Fruit fly (Drosophila melanogaster) whole organism, embryonic: ENCODE results near the gene SkpE.

Source experiments
- Ada2b ChIP-seq: fragments of 200-800 bp; sonication (Bioruptor generic); IDR thresholded peaks from 2 replicates; pipeline ENCODE4 v1.3.6; 2022; ENCODE audit warnings: missing biosample characterization, missing genetic modification characterization
- Atf3 ChIP-seq: fragments of 200-800 bp; sonication (Bioruptor generic); optimal IDR thresholded peaks from 3 replicates; lab custom pipeline; 2016; ENCODE audit warnings: missing biosample characterization, missing genetic modification characterization
- BEAF-32 ChIP-seq: fragments of 200-800 bp; sonication (Bioruptor generic); optimal IDR thresholded peaks from 3 replicates; lab custom pipeline; 2017; ENCODE audit warnings: missing biosample characterization, missing genetic modification characterization, mild to moderate bottlenecking, moderate library complexity, missing genetic modification reagents
- Bteb2 ChIP-seq: fragments of 200-800 bp; sonication (Bioruptor generic); optimal IDR thresholded peaks from 2 replicates; lab custom pipeline; 2016; ENCODE audit warnings: missing biosample characterization, missing genetic modification characterization
- CG10274 ChIP-seq: fragments of 200-800 bp; sonication (Bioruptor generic); optimal IDR thresholded peaks from 3 replicates; lab custom pipeline; 2017; ENCODE audit warnings: missing biosample characterization, mild to moderate bottlenecking, missing genetic modification characterization
- CG11504 ChIP-seq: fragments of 200-800 bp; sonication (Bioruptor generic); optimal IDR thresholded peaks from 3 replicates; lab custom pipeline; 2019; ENCODE audit warnings: missing biosample characterization, mild to moderate bottlenecking, missing genetic modification characterization, moderate library complexity
- CG12391 ChIP-seq: fragments of 200-800 bp; sonication (Bioruptor generic); optimal IDR thresholded peaks from 3 replicates; lab custom pipeline; 2018; ENCODE audit warnings: missing biosample characterization, mild to moderate bottlenecking, missing genetic modification characterization, moderate library complexity
- CG12659 ChIP-seq: fragments of 200-800 bp; sonication (Bioruptor generic); optimal IDR thresholded peaks from 3 replicates; lab custom pipeline; 2017; ENCODE audit warnings: mild to moderate bottlenecking, missing biosample characterization, missing genetic modification reagents, missing genetic modification characterization
- CG15601 ChIP-seq: fragments of 200-800 bp; sonication (Bioruptor generic); optimal IDR thresholded peaks from 3 replicates; lab custom pipeline; 2019; ENCODE audit warnings: missing biosample characterization, mild to moderate bottlenecking, missing genetic modification characterization, moderate library complexity
- CG17802 ChIP-seq: fragments of 200-800 bp; sonication (Bioruptor generic); optimal IDR thresholded peaks from 2 replicates; lab custom pipeline; 2018; ENCODE audit warnings: missing biosample characterization, mild to moderate bottlenecking, missing genetic modification characterization, moderate library complexity
- CG18599 ChIP-seq: fragments of 200-800 bp; sonication (Bioruptor generic); optimal IDR thresholded peaks from 3 replicates; lab custom pipeline; 2017; ENCODE audit warnings: missing biosample characterization, missing genetic modification characterization, mild to moderate bottlenecking, moderate library complexity, missing genetic modification reagents
- CG2116 ChIP-seq: fragments of 200-800 bp; sonication (Bioruptor generic); optimal IDR thresholded peaks from 3 replicates; lab custom pipeline; 2018; ENCODE audit warnings: missing biosample characterization, mild to moderate bottlenecking, missing genetic modification characterization
- CG2120 ChIP-seq: fragments of 200-800 bp; sonication (Bioruptor generic); optimal IDR thresholded peaks from 3 replicates; lab custom pipeline; 2016; ENCODE audit warnings: missing biosample characterization, missing genetic modification characterization
- CG31441 ChIP-seq: fragments of 200-800 bp; sonication (Bioruptor generic); IDR thresholded peaks from 2 replicates; pipeline ENCODE4 v1.3.6; 2022; ENCODE audit warnings: missing biosample characterization, missing genetic modification characterization
- CG3407 ChIP-seq: fragments of 200-800 bp; sonication (Bioruptor generic); optimal IDR thresholded peaks from 2 replicates; lab custom pipeline; 2018; ENCODE audit warnings: missing biosample characterization, mild to moderate bottlenecking, missing genetic modification characterization
- CG4617 ChIP-seq: fragments of 200-800 bp; sonication (Bioruptor generic); optimal IDR thresholded peaks from 3 replicates; lab custom pipeline; 2016; ENCODE audit warnings: missing biosample characterization, missing genetic modification characterization, borderline replicate concordance
- CG6175 ChIP-seq: fragments of 200-800 bp; sonication (Bioruptor generic); IDR thresholded peaks from 3 replicates; pipeline ENCODE4 v1.3.6; 2022; ENCODE audit warnings: missing biosample characterization, missing genetic modification characterization
- CG6654 ChIP-seq: fragments of 200-800 bp; sonication (Bioruptor generic); optimal IDR thresholded peaks from 2 replicates; lab custom pipeline; 2017; ENCODE audit warnings: missing biosample characterization, mild to moderate bottlenecking, missing genetic modification characterization
- CG9817 ChIP-seq: fragments of 200-800 bp; sonication (Bioruptor generic); optimal IDR thresholded peaks from 2 replicates; lab custom pipeline; 2018; ENCODE audit warnings: missing biosample characterization, mild to moderate bottlenecking, missing genetic modification characterization, moderate library complexity
- CoRest ChIP-seq: fragments of 200-800 bp; sonication (Bioruptor generic); optimal IDR thresholded peaks from 3 replicates; lab custom pipeline; 2018; ENCODE audit warnings: missing biosample characterization, mild to moderate bottlenecking, missing genetic modification characterization, moderate library complexity
- Ets97D ChIP-seq: fragments of 200-800 bp; sonication (Bioruptor generic); optimal IDR thresholded peaks from 3 replicates; lab custom pipeline; 2016; ENCODE audit warnings: missing biosample characterization, missing genetic modification characterization
- HHEX ChIP-seq: fragments of 200-800 bp; sonication (Bioruptor generic); optimal IDR thresholded peaks from 3 replicates; lab custom pipeline; 2017; ENCODE audit warnings: missing biosample characterization, mild to moderate bottlenecking, missing genetic modification characterization, missing genetic modification reagents
- HLH3B ChIP-seq: fragments of 200-800 bp; sonication (Bioruptor generic); IDR thresholded peaks from 2 replicates; pipeline ENCODE4 v1.3.6; 2022; ENCODE audit warnings: missing biosample characterization, missing genetic modification characterization
- Jarid2 ChIP-seq: fragments of 200-800 bp; sonication (Bioruptor generic); optimal IDR thresholded peaks from 3 replicates; lab custom pipeline; 2017; ENCODE audit warnings: mild to moderate bottlenecking, missing biosample characterization, missing genetic modification reagents, missing genetic modification characterization
- Med ChIP-seq: fragments of 200-800 bp; sonication (Bioruptor generic); peaks from one replicate; lab custom pipeline; 2016; ENCODE audit warnings: missing biosample characterization, missing genetic modification characterization, mild to moderate bottlenecking, inconsistent platforms, moderate library complexity
- Meics ChIP-seq: fragments of 200-800 bp; sonication (Bioruptor generic); optimal IDR thresholded peaks from 2 replicates; lab custom pipeline; 2017; ENCODE audit warnings: missing biosample characterization, mild to moderate bottlenecking, missing genetic modification characterization
- Scr ChIP-seq: fragments of 200-800 bp; sonication (Bioruptor generic); IDR thresholded peaks from 2 replicates; pipeline ENCODE4 v1.3.6; 2022; ENCODE audit warnings: missing biosample characterization, missing genetic modification characterization; ENCODE audit not compliant: partially characterized antibody
- Spps ChIP-seq: fragments of 200-800 bp; sonication (Bioruptor generic); optimal IDR thresholded peaks from 2 replicates; lab custom pipeline; 2018; ENCODE audit warnings: missing biosample characterization, mild to moderate bottlenecking, missing genetic modification characterization
- btn ChIP-seq: fragments of 200-800 bp; sonication (Bioruptor generic); optimal IDR thresholded peaks from 2 replicates; lab custom pipeline; 2016; ENCODE audit warnings: missing biosample characterization, missing genetic modification characterization
- croc ChIP-seq: fragments of 200-800 bp; sonication (Bioruptor generic); conservative IDR thresholded peaks from 3 replicates; pipeline ENCODE4 v1.3.6; 2022; ENCODE audit warnings: missing biosample characterization, missing genetic modification characterization
- disco-r ChIP-seq: fragments of 200-800 bp; sonication (Bioruptor generic); optimal IDR thresholded peaks from 2 replicates; lab custom pipeline; 2016; ENCODE audit warnings: missing biosample characterization, missing genetic modification characterization
- en ChIP-seq: fragments of 200-800 bp; sonication (Bioruptor generic); optimal IDR thresholded peaks from 2 replicates; lab custom pipeline; 2016; ENCODE audit warnings: missing biosample characterization, missing genetic modification characterization
- esg ChIP-seq: fragments of 200-800 bp; sonication (Bioruptor generic); conservative IDR thresholded peaks from 2 replicates; pipeline ENCODE4 v1.3.6; 2022; ENCODE audit warnings: missing biosample characterization, missing genetic modification characterization
- eve ChIP-seq, 2 experiments: fragments of >200 bp; optimal IDR thresholded peaks; 2 replicates each; lab custom pipeline; 2017; ENCODE audit warnings: missing biosample characterization in 2 of 2, missing genetic modification characterization in 2 of 2
- gem ChIP-seq: fragments of 200-800 bp; sonication (Bioruptor generic); optimal IDR thresholded peaks from 2 replicates; lab custom pipeline; 2019; ENCODE audit warnings: missing biosample characterization, mild to moderate bottlenecking, missing genetic modification characterization, moderate library complexity
- grau ChIP-seq: fragments of 200-800 bp; optimal IDR thresholded peaks from 3 replicates; lab custom pipeline; 2019; ENCODE audit warnings: missing biosample characterization, mild to moderate bottlenecking, missing genetic modification characterization, moderate library complexity
- her ChIP-seq: fragments of 200-800 bp; sonication (Bioruptor generic); optimal IDR thresholded peaks from 2 replicates; lab custom pipeline; 2016; ENCODE audit warnings: missing biosample characterization, missing genetic modification characterization
- jigr1 ChIP-seq: fragments of 200-800 bp; sonication (Bioruptor generic); IDR thresholded peaks from 3 replicates; pipeline ENCODE4 v1.3.6; 2022; ENCODE audit warnings: missing biosample characterization, missing genetic modification characterization
- jumu ChIP-seq: fragments of 200-800 bp; sonication (Bioruptor generic); optimal IDR thresholded peaks from 3 replicates; lab custom pipeline; 2016; ENCODE audit warnings: missing biosample characterization, missing genetic modification characterization
- knrl ChIP-seq: fragments of 200-800 bp; sonication (Bioruptor generic); IDR thresholded peaks from 3 replicates; pipeline ENCODE4 v1.3.6; 2022; ENCODE audit warnings: missing biosample characterization, missing genetic modification characterization; ENCODE audit not compliant: partially characterized antibody
- lmd ChIP-seq: fragments of 200-800 bp; sonication (Bioruptor generic); IDR thresholded peaks from 2 replicates; pipeline ENCODE4 v1.3.6; 2022; ENCODE audit warnings: missing biosample characterization, missing genetic modification characterization
- nerfin-2 ChIP-seq: fragments of 200-800 bp; sonication (Bioruptor generic); IDR thresholded peaks from 2 replicates; pipeline ENCODE4 v1.3.6; 2022; ENCODE audit warnings: missing biosample characterization, missing genetic modification characterization; ENCODE audit not compliant: partially characterized antibody
- org-1 ChIP-seq: fragments of 200-800 bp; sonication (Bioruptor generic); optimal IDR thresholded peaks from 2 replicates; lab custom pipeline; 2017; ENCODE audit warnings: missing biosample characterization, missing genetic modification characterization
- pnt ChIP-seq: fragments of 200-800 bp; sonication (Bioruptor generic); optimal IDR thresholded peaks from 3 replicates; lab custom pipeline; 2016; ENCODE audit warnings: missing biosample characterization, missing genetic modification characterization
- row ChIP-seq: fragments of 200-800 bp; sonication (Bioruptor generic); IDR thresholded peaks from 3 replicates; pipeline ENCODE4 v1.3.6; 2022; ENCODE audit warnings: missing biosample characterization, missing genetic modification characterization
- sens ChIP-seq: fragments of 200-800 bp; sonication (Bioruptor generic); peaks from one replicate; lab custom pipeline; 2016; ENCODE audit warnings: missing biosample characterization, missing genetic modification characterization
- sisA ChIP-seq: fragments of 200-800 bp; sonication (Bioruptor generic); IDR thresholded peaks from 2 replicates; pipeline ENCODE4 v1.3.6; 2022; ENCODE audit warnings: missing biosample characterization, missing genetic modification characterization
- slbo ChIP-seq: fragments of 200-800 bp; sonication (Bioruptor generic); IDR thresholded peaks from 2 replicates; pipeline ENCODE4 v1.3.6; 2022; ENCODE audit warnings: missing biosample characterization, missing genetic modification characterization
- tio ChIP-seq: fragments of 200-800 bp; sonication (Bioruptor generic); optimal IDR thresholded peaks from 2 replicates; lab custom pipeline; 2017; ENCODE audit warnings: missing biosample characterization, missing genetic modification characterization, inconsistent platforms
- tna ChIP-seq: fragments of 200-800 bp; sonication (Bioruptor generic); IDR thresholded peaks from 2 replicates; pipeline ENCODE4 v1.3.6; 2022; ENCODE audit warnings: missing biosample characterization, missing genetic modification characterization; ENCODE audit not compliant: partially characterized antibody
- zfh1 ChIP-seq: fragments of 200-800 bp; sonication (Bioruptor generic); IDR thresholded peaks from 3 replicates; pipeline ENCODE4 v1.3.6; 2022; ENCODE audit warnings: missing biosample characterization, missing genetic modification characterization

SkpE gene

dm6 chrX:19818617-19819016, 5.3 kb downstream of the SkpE start (continued):
- no peak for TF ChIP-seq Scr (GFP tag; lab: Robert Waterston, UW)
- 0 out of 2 replicates have a peak, but pooled peaks have one; percentile 18 for TF ChIP-seq slbo (GFP tag; lab: Robert Waterston, UW)
- no peak for TF ChIP-seq CG3407
- TF ChIP-seq her (GFP tag; lab: Kevin White, UChicago), result no peak
- TF ChIP-seq HHEX (GFP tag; lab: Kevin White, UChicago), result no peak
- TF ChIP-seq CG12659 (GFP tag; lab: Kevin White, UChicago), result peak; percentile 4
- no peak for TF ChIP-seq Atf3 (GFP tag; lab: Kevin White, UChicago)
- no peak for TF ChIP-seq knrl (GFP tag; lab: Robert Waterston, UW)
- peak; percentile 21; the same call in 2 of the 3 replicates for TF ChIP-seq croc (GFP tag; lab: Robert Waterston, UW)
- TF ChIP-seq row, result peak; percentile 35; the same call in 2 of the 3 replicates
- TF ChIP-seq jumu (GFP tag; lab: Kevin White, UChicago), result no peak
- no peak for TF ChIP-seq eve (GFP tag; optimal IDR thresholded peaks at IDR 0.05; lab: Kevin White, UChicago)
- TF ChIP-seq CG9817 (tag; lab: Kevin White, UChicago), result no peak
- TF ChIP-seq CG17802 (tag; lab: Kevin White, UChicago), result no peak
- TF ChIP-seq Bteb2 (GFP tag; lab: Kevin White, UChicago), result no peak
- peak; percentile 21 for TF ChIP-seq sens (GFP tag; lab: Kevin White, UChicago)
- TF ChIP-seq CG12391 (tag; lab: Kevin White, UChicago), result peak; percentile 7
- no peak for TF ChIP-seq tio (GFP tag; lab: Kevin White, UChicago)
- TF ChIP-seq CG31441 (GFP tag; lab: Robert Waterston, UW), result 0 out of 2 replicates have a peak, but pooled peaks have one; percentile 22
- no peak for TF ChIP-seq CG10274 (GFP tag; lab: Kevin White, UChicago)
- no peak for TF ChIP-seq Ada2b (GFP tag; lab: Robert Waterston, UW)
- no peak for TF ChIP-seq CG2116
- peak; percentile 52 for TF ChIP-seq gem (tag; lab: Kevin White, UChicago)
- TF ChIP-seq CG11504, result peak; percentile 59
- TF ChIP-seq Med, result peak; percentile 54
- no peak for TF ChIP-seq CG4617 (GFP tag; lab: Kevin White, UChicago)
- peak; percentile 30 for TF ChIP-seq Meics (GFP tag; lab: Kevin White, UChicago)
- no peak for TF ChIP-seq CG15601 (tag; lab: Kevin White, UChicago)
- TF ChIP-seq CoRest (tag; lab: Kevin White, UChicago), result peak; percentile 24
- no peak for TF ChIP-seq Spps (tag; lab: Kevin White, UChicago)
- no peak for TF ChIP-seq tna (GFP tag; lab: Robert Waterston, UW)
- no peak for TF ChIP-seq btn (GFP tag; lab: Kevin White, UChicago)
- 0 out of 2 replicates have a peak, but pooled peaks have one; percentile 20 for TF ChIP-seq lmd (GFP tag; lab: Robert Waterston, UW)
- TF ChIP-seq Jarid2 (GFP tag; lab: Kevin White, UChicago), result no peak
- peak; percentile 20 for TF ChIP-seq grau (tag; lab: Kevin White, UChicago)
- TF ChIP-seq esg (GFP tag; lab: Robert Waterston, UW), result no peak
- no peak for TF ChIP-seq CG6175 (GFP tag; lab: Robert Waterston, UW)
- TF ChIP-seq pnt (GFP tag; lab: Kevin White, UChicago), result no peak
- no peak for TF ChIP-seq jigr1
- no peak for TF ChIP-seq en (GFP tag; lab: Kevin White, UChicago)
- TF ChIP-seq BEAF-32 (GFP tag; lab: Kevin White, UChicago), result no peak
- TF ChIP-seq CG18599, result peak; percentile 68
- no peak for TF ChIP-seq zfh1 (GFP tag; lab: Robert Waterston, UW)
- no peak for TF ChIP-seq HLH3B (GFP tag; lab: Robert Waterston, UW)
- no peak for TF ChIP-seq nerfin-2
- no peak for TF ChIP-seq Ets97D (GFP tag; lab: Kevin White, UChicago)
- TF ChIP-seq CG6654, result no peak
- TF ChIP-seq sisA (GFP tag; lab: Robert Waterston, UW), result no peak
- no peak for TF ChIP-seq org-1 (GFP tag; lab: Kevin White, UChicago)
- TF ChIP-seq disco-r (GFP tag; lab: Kevin White, UChicago), result no peak
- peak; percentile 3 for TF ChIP-seq CG2120 (GFP tag; lab: Kevin White, UChicago)
